Fruit fly (Drosophila melanogaster) whole organism, embryonic: ENCODE results near the gene NC2beta.

Experiments
- Ada2b ChIP-seq: fragments of 200-800 bp; sonication (Bioruptor generic); IDR thresholded peaks from 2 replicates; pipeline ENCODE4 v1.3.6; 2022; ENCODE audit warnings: missing biosample characterization, missing genetic modification characterization
- Antp ChIP-seq: fragments of 200-800 bp; sonication (Bioruptor generic); optimal IDR thresholded peaks from 3 replicates; lab custom pipeline; 2016; ENCODE audit warnings: missing biosample characterization, missing genetic modification characterization
- Bgb ChIP-seq: fragments of 200-800 bp; sonication (Bioruptor generic); IDR thresholded peaks from 2 replicates; pipeline ENCODE4 v1.3.6; 2022; ENCODE audit warnings: missing biosample characterization, missing genetic modification characterization; ENCODE audit not compliant: partially characterized antibody
- CG10147 ChIP-seq: fragments of 200-800 bp; sonication (Bioruptor generic); optimal IDR thresholded peaks from 2 replicates; lab custom pipeline; 2019; ENCODE audit warnings: missing biosample characterization, mild to moderate bottlenecking, missing genetic modification characterization, moderate library complexity
- CG11695 ChIP-seq: fragments of 200-800 bp; sonication (Bioruptor generic); IDR thresholded peaks from 3 replicates; pipeline ENCODE4 v1.3.6; 2022; ENCODE audit warnings: missing biosample characterization, missing genetic modification characterization
- CG12659 ChIP-seq: fragments of 200-800 bp; sonication (Bioruptor generic); optimal IDR thresholded peaks from 3 replicates; lab custom pipeline; 2017; ENCODE audit warnings: mild to moderate bottlenecking, missing biosample characterization, missing genetic modification reagents, missing genetic modification characterization
- CG13287 ChIP-seq: fragments of 200-800 bp; sonication (Bioruptor generic); IDR thresholded peaks from 2 replicates; pipeline ENCODE4 v1.3.6; 2022; ENCODE audit warnings: missing biosample characterization, missing genetic modification characterization; ENCODE audit not compliant: partially characterized antibody
- CG13894 ChIP-seq: fragments of 200-800 bp; sonication (Bioruptor generic); optimal IDR thresholded peaks from 3 replicates; lab custom pipeline; 2018; ENCODE audit warnings: missing biosample characterization, mild to moderate bottlenecking, missing genetic modification characterization, moderate library complexity
- CG15011 ChIP-seq: fragments of 200-800 bp; sonication (Bioruptor generic); optimal IDR thresholded peaks from 3 replicates; lab custom pipeline; 2018; ENCODE audit warnings: missing biosample characterization, mild to moderate bottlenecking, missing genetic modification characterization
- CG15601 ChIP-seq: fragments of 200-800 bp; sonication (Bioruptor generic); optimal IDR thresholded peaks from 3 replicates; lab custom pipeline; 2019; ENCODE audit warnings: missing biosample characterization, mild to moderate bottlenecking, missing genetic modification characterization, moderate library complexity
- CG1603 ChIP-seq: fragments of 200-800 bp; sonication (Bioruptor generic); optimal IDR thresholded peaks from 2 replicates; lab custom pipeline; 2019; ENCODE audit warnings: missing biosample characterization, mild to moderate bottlenecking, missing genetic modification characterization, moderate library complexity
- CG16813 ChIP-seq: fragments of 200-800 bp; sonication (Bioruptor generic); IDR thresholded peaks from 3 replicates; pipeline ENCODE4 v1.3.6; 2022; ENCODE audit warnings: missing biosample characterization, missing genetic modification characterization; ENCODE audit not compliant: partially characterized antibody
- CG16815 ChIP-seq: fragments of 200-800 bp; sonication (Bioruptor generic); optimal IDR thresholded peaks from 3 replicates; lab custom pipeline; 2017; ENCODE audit warnings: missing biosample characterization, mild to moderate bottlenecking, missing genetic modification characterization
- CG2120 ChIP-seq: fragments of 200-800 bp; sonication (Bioruptor generic); optimal IDR thresholded peaks from 3 replicates; lab custom pipeline; 2016; ENCODE audit warnings: missing biosample characterization, missing genetic modification characterization
- CG7556 ChIP-seq: fragments of 200-800 bp; sonication (Bioruptor generic); optimal IDR thresholded peaks from 2 replicates; lab custom pipeline; 2017; ENCODE audit warnings: missing biosample characterization, mild to moderate bottlenecking, missing genetic modification characterization
- CTCF ChIP-seq: fragments of 200-800 bp; sonication (Bioruptor generic); optimal IDR thresholded peaks from 2 replicates; lab custom pipeline; 2017; ENCODE audit warnings: missing biosample characterization, mild to moderate bottlenecking, missing genetic modification characterization, moderate library complexity
- Chrac-16 ChIP-seq: fragments of 200-800 bp; sonication (Bioruptor generic); optimal IDR thresholded peaks from 3 replicates; lab custom pipeline; 2016; ENCODE audit warnings: missing biosample characterization, missing genetic modification characterization
- CoRest ChIP-seq: fragments of 200-800 bp; sonication (Bioruptor generic); optimal IDR thresholded peaks from 3 replicates; lab custom pipeline; 2018; ENCODE audit warnings: missing biosample characterization, mild to moderate bottlenecking, missing genetic modification characterization, moderate library complexity
- Dek ChIP-seq: fragments of 200-800 bp; sonication (Bioruptor generic); optimal IDR thresholded peaks from 3 replicates; lab custom pipeline; 2019; ENCODE audit warnings: missing biosample characterization, mild to moderate bottlenecking, missing genetic modification characterization, moderate library complexity
- Dfd ChIP-seq, 2 experiments: fragments of >200 bp; optimal IDR thresholded peaks; 2 replicates each; lab custom pipeline; 2017; ENCODE audit warnings: missing biosample characterization in 2 of 2, missing genetic modification characterization in 2 of 2
- Dip2 ChIP-seq: fragments of 200-800 bp; sonication (Bioruptor generic); IDR thresholded peaks from 2 replicates; pipeline ENCODE4 v1.3.6; 2022; ENCODE audit warnings: missing biosample characterization, missing genetic modification characterization
- Dref ChIP-seq: fragments of 200-800 bp; sonication (Bioruptor generic); IDR thresholded peaks from 2 replicates; pipeline ENCODE4 v1.3.6; 2022; ENCODE audit warnings: missing biosample characterization, missing genetic modification characterization
- Elba2 ChIP-seq: fragments of 200-800 bp; sonication (Bioruptor generic); optimal IDR thresholded peaks from 3 replicates; lab custom pipeline; 2016; ENCODE audit warnings: missing biosample characterization, missing genetic modification characterization
- Hr51 ChIP-seq, 2 experiments: fragments of 200-800 bp; sonication (Bioruptor generic); optimal IDR thresholded peaks; 2 replicates in 1 of 2; 3 replicates in 1 of 2; lab custom pipeline; 2016 to 2018; ENCODE audit warnings: missing biosample characterization in 2 of 2, missing genetic modification characterization in 2 of 2, mild to moderate bottlenecking in 1 of 2, moderate library complexity in 1 of 2
- Jarid2 ChIP-seq: fragments of 200-800 bp; sonication (Bioruptor generic); optimal IDR thresholded peaks from 3 replicates; lab custom pipeline; 2017; ENCODE audit warnings: mild to moderate bottlenecking, missing biosample characterization, missing genetic modification reagents, missing genetic modification characterization
- Nf-YC ChIP-seq: fragments of 200-800 bp; optimal IDR thresholded peaks from 3 replicates; lab custom pipeline; 2019; ENCODE audit warnings: missing biosample characterization, mild to moderate bottlenecking, missing genetic modification characterization, moderate library complexity
- Opbp ChIP-seq: fragments of 200-800 bp; sonication (Bioruptor generic); IDR thresholded peaks from 3 replicates; pipeline ENCODE4 v1.3.6; 2022; ENCODE audit warnings: missing biosample characterization, missing genetic modification characterization; ENCODE audit not compliant: partially characterized antibody
- Poxn ChIP-seq: fragments of 200-800 bp; sonication (Bioruptor generic); IDR thresholded peaks from 2 replicates; pipeline ENCODE4 v1.3.6; 2022; ENCODE audit warnings: missing biosample characterization, missing genetic modification characterization
- Sin3A ChIP-seq: fragments of >200 bp; optimal IDR thresholded peaks from 2 replicates; lab custom pipeline; 2018
- abd-A ChIP-seq: fragments of 200-800 bp; sonication (Bioruptor generic); optimal IDR thresholded peaks from 3 replicates; lab custom pipeline; 2019; ENCODE audit warnings: missing biosample characterization, mild to moderate bottlenecking, missing genetic modification characterization, moderate library complexity
- amos ChIP-seq: fragments of 200-800 bp; sonication (Bioruptor generic); IDR thresholded peaks from 2 replicates; pipeline ENCODE4 v1.3.6; 2022; ENCODE audit warnings: missing biosample characterization, missing genetic modification characterization; ENCODE audit not compliant: partially characterized antibody
- caup ChIP-seq: fragments of 200-800 bp; sonication (Bioruptor generic); optimal IDR thresholded peaks from 3 replicates; lab custom pipeline; 2017; ENCODE audit warnings: missing biosample characterization, mild to moderate bottlenecking, missing genetic modification characterization, moderate library complexity; ENCODE audit not compliant: severe bottlenecking
- chinmo ChIP-seq: fragments of 200-800 bp; sonication (Bioruptor generic); IDR thresholded peaks from 4 replicates; pipeline ENCODE4 v1.3.6; 2022; ENCODE audit warnings: missing biosample characterization, missing genetic modification characterization; ENCODE audit not compliant: partially characterized antibody
- crol ChIP-seq: fragments of 200-800 bp; sonication (Bioruptor generic); IDR thresholded peaks from 2 replicates; pipeline ENCODE4 v1.3.6; 2022; ENCODE audit warnings: missing biosample characterization, missing genetic modification characterization
- dysf ChIP-seq: fragments of 200-800 bp; sonication (Bioruptor generic); IDR thresholded peaks from 3 replicates; pipeline ENCODE4 v1.3.6; 2022; ENCODE audit warnings: missing biosample characterization, missing genetic modification characterization
- fru ChIP-seq: fragments of >200 bp; optimal IDR thresholded peaks from 2 replicates; lab custom pipeline; 2017
- hth ChIP-seq: fragments of >200 bp; optimal IDR thresholded peaks from 2 replicates; lab custom pipeline; 2017; ENCODE audit warnings: inconsistent platforms
- knrl ChIP-seq: fragments of 200-800 bp; sonication (Bioruptor generic); IDR thresholded peaks from 3 replicates; pipeline ENCODE4 v1.3.6; 2022; ENCODE audit warnings: missing biosample characterization, missing genetic modification characterization; ENCODE audit not compliant: partially characterized antibody
- lbe ChIP-seq: fragments of 200-800 bp; sonication (Bioruptor generic); optimal IDR thresholded peaks from 2 replicates; lab custom pipeline; 2016; ENCODE audit warnings: missing biosample characterization, mild to moderate bottlenecking, missing genetic modification characterization
- nmo ChIP-seq: fragments of 200-800 bp; sonication (Bioruptor generic); optimal IDR thresholded peaks from 2 replicates; lab custom pipeline; 2018; ENCODE audit warnings: missing biosample characterization, mild to moderate bottlenecking, missing genetic modification characterization, moderate library complexity
- phol ChIP-seq: fragments of 200-800 bp; sonication (Bioruptor generic); optimal IDR thresholded peaks from 3 replicates; lab custom pipeline; 2018; ENCODE audit warnings: missing biosample characterization, mild to moderate bottlenecking, missing genetic modification characterization, moderate library complexity
- pita ChIP-seq: fragments of 200-800 bp; sonication (Bioruptor generic); optimal IDR thresholded peaks from 2 replicates; lab custom pipeline; 2017; ENCODE audit warnings: missing biosample characterization, mild to moderate bottlenecking, missing genetic modification characterization
- ranshi ChIP-seq: fragments of 200-800 bp; sonication (Bioruptor generic); IDR thresholded peaks from 2 replicates; pipeline ENCODE4 v1.3.6; 2022; ENCODE audit warnings: missing biosample characterization, missing genetic modification characterization
- sd ChIP-seq: fragments of 200-800 bp; sonication (Bioruptor generic); optimal IDR thresholded peaks from 3 replicates; lab custom pipeline; 2018; ENCODE audit warnings: missing biosample characterization, mild to moderate bottlenecking, missing genetic modification characterization, moderate library complexity
- stwl ChIP-seq: fragments of 200-800 bp; sonication (Bioruptor generic); optimal IDR thresholded peaks from 3 replicates; lab custom pipeline; 2018; ENCODE audit warnings: missing biosample characterization, mild to moderate bottlenecking, missing genetic modification characterization, moderate library complexity

NC2beta gene

dm6 chr2L:14972133-14972532 is 35.5 kb upstream of the NC2beta start, which contains the start of gene side-II (continued):
- TF ChIP-seq fru (no peak), CG16815 (GFP tag; lab: Kevin White, UChicago) (no peak), Bgb (peak; percentile 24; the same call in 1 of the 2 replicates), Dfd (GFP tag; optimal IDR thresholded peaks at IDR 0.05; lab: Kevin White, UChicago) (no peak), CoRest (tag; lab: Kevin White, UChicago) (no peak), Poxn (no peak), knrl (GFP tag; lab: Robert Waterston, UW) (0 out of 3 replicates have a peak, but pooled peaks have one; percentile 19), CG13894 (tag; lab: Kevin White, UChicago) (peak; percentile 49), Jarid2 (peak; percentile 38), ranshi (GFP tag; lab: Robert Waterston, UW) (peak; percentile 28; the same call in 1 of the 2 replicates), hth (lab: Kevin White, UChicago) (no peak), caup (no peak), Dref (GFP tag; lab: Robert Waterston, UW) (0 out of 2 replicates have a peak, but pooled peaks have one; percentile 24), Sin3A (lab: Kevin White, UChicago) (no peak), Chrac-16 (no peak)

DNA sequence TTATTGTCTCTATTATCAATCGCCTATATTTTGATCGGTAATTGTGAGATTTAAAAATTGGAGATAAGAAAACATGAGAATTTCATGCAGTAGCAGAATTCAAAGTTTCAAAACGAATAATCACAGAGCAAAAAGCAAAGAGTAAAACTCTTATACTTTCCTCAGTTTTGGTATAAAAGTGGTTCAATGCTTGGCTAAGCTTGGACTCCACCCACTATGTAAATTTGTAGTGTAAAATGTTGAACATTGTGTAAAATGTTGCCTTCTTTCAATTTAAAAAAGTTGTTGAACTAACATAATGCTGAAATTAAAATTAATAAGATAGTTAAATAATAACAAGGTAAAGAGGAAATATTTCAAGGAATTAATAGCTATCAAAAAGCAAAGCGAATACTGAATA is 34.8 kb upstream of the NC2beta start:
- TF ChIP-seq CG12659 (GFP tag; lab: Kevin White, UChicago) (no peak), Elba2 (GFP tag; lab: Kevin White, UChicago) (no peak), CG13287 (GFP tag; lab: Robert Waterston, UW) (peak; percentile 7; the same call in 1 of the 2 replicates), lbe (GFP tag; lab: Kevin White, UChicago) (no peak), CG16813 (GFP tag; lab: Robert Waterston, UW) (peak; percentile 39; the same call in 2 of the 3 replicates), CG15601 (tag; lab: Kevin White, UChicago) (peak; percentile 54), amos (GFP tag; lab: Robert Waterston, UW) (peak; percentile 55), CTCF (peak; percentile 66), Bgb (peak; percentile 55), stwl (tag; lab: Kevin White, UChicago) (peak; percentile 77), Hr51 (GFP tag; optimal IDR thresholded peaks at IDR 0.05; lab: Kevin White, UChicago) (peak in 1 of 2 experiments; percentile 69), Dek (tag; lab: Kevin White, UChicago) (no peak), pita (GFP tag; lab: Kevin White, UChicago) (peak; percentile 25)

DNA sequence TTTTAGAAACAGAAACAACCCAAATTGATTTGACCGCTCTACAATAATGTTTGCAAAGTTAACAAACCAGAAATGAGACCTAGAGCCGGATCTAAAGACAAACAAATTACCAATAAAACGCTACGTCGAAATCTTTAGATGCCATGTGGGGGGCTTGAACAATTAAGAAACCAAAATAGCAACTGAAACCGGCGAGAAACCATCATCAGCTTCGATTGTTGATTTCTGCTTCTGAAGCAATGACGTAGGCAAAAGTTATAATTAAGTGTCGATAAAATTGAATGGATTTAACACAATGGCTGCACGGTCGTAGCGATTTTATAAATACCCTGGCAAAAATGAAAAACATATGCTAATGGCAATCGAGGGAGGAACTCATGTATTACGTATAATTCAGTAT is 14.7 kb upstream of the NC2beta start:
- peak; percentile 57 for TF ChIP-seq CG13894 (tag; lab: Kevin White, UChicago)
- TF ChIP-seq CG1603 (tag; lab: Kevin White, UChicago), result no peak
- TF ChIP-seq sd (tag; lab: Kevin White, UChicago), result peak; percentile 24
- peak; percentile 77 for TF ChIP-seq abd-A
- TF ChIP-seq chinmo (GFP tag; lab: Robert Waterston, UW), result peak; percentile 78; the same call in 2 of the 4 replicates
- no peak for TF ChIP-seq Ada2b (GFP tag; lab: Robert Waterston, UW)
- TF ChIP-seq CG2120 (GFP tag; lab: Kevin White, UChicago), result peak; percentile 29

- TF ChIP-seq Dip2 (GFP tag; lab: Robert Waterston, UW) (no peak), nmo (GFP tag; lab: Kevin White, UChicago) (peak; percentile 32), CTCF (peak; percentile 58), CG15011 (GFP tag; lab: Kevin White, UChicago) (no peak), chinmo (GFP tag; lab: Robert Waterston, UW) (no peak), dysf (GFP tag; lab: Robert Waterston, UW) (0 out of 3 replicates have a peak, but pooled peaks have one; percentile 8), Antp (GFP tag; lab: Kevin White, UChicago) (no peak), CG7556 (GFP tag; lab: Kevin White, UChicago) (peak; percentile 46), sd (tag; lab: Kevin White, UChicago) (peak; percentile 16), Opbp (no peak), Nf-YC (tag; lab: Kevin White, UChicago) (no peak), phol (tag; lab: Kevin White, UChicago) (peak; percentile 40), CG11695 (0 out of 3 replicates have a peak, but pooled peaks have one; percentile 15), crol (no peak), CG10147 (peak; percentile 9)
These were observed 12.6 kb upstream of the NC2beta start for dm6 chr2L:14994834-14995506.
